Worm (Caenorhabditis elegans) whole organism, young adult: Measurements from ENCODE around the gene T26G10.4.
"Not testable (repeated sequence)": the region's sequence is repeated elsewhere in the genome, so short reads cannot be mapped to it uniquely, and the experiment has no call there.

ENCODE experiments used
- B0035.1 ChIP-seq: sonication (generic microtip); optimal IDR thresholded peaks from 2 replicates; lab custom pipeline; 2016; ENCODE audit warnings: missing genetic modification characterization, mild to moderate bottlenecking, missing compliant biosample characterization, missing genotype, missing genetic modification reagents
- B0261.1 ChIP-seq: sonication (generic microtip); optimal IDR thresholded peaks from 2 replicates; lab custom pipeline; 2016; ENCODE audit warnings: mild to moderate bottlenecking, missing genetic modification characterization, moderate library complexity, missing compliant biosample characterization
- B0336.3 ChIP-seq: fragments of 200-800 bp; sonication (Bioruptor generic); IDR thresholded peaks from 2 replicates; pipeline ENCODE4 v1.3.6; 2022; ENCODE audit warnings: missing genetic modification characterization, missing compliant biosample characterization
- D2030.7 ChIP-seq: fragments of 200-800 bp; sonication (Bioruptor generic); IDR thresholded peaks from 2 replicates; pipeline ENCODE4 v1.3.6; 2022; ENCODE audit warnings: missing genetic modification reagents, missing genetic modification characterization, missing compliant biosample characterization
- F10E7.11 ChIP-seq: sonication (generic microtip); optimal IDR thresholded peaks from 2 replicates; lab custom pipeline; 2017; ENCODE audit warnings: mild to moderate bottlenecking, missing genetic modification characterization, moderate library complexity, missing compliant biosample characterization
- F52B5.7 ChIP-seq: sonication (generic microtip); optimal IDR thresholded peaks from 2 replicates; lab custom pipeline; 2016; ENCODE audit warnings: mild to moderate bottlenecking, missing genetic modification characterization, missing compliant biosample characterization
- K12H6.12 ChIP-seq: fragments of 200-800 bp; sonication (Bioruptor generic); optimal IDR thresholded peaks from 2 replicates; lab custom pipeline; 2018; ENCODE audit warnings: mild to moderate bottlenecking, missing genetic modification characterization, missing compliant biosample characterization
- Y53F4B.3 ChIP-seq: fragments of 200-800 bp; sonication (Bioruptor generic); IDR thresholded peaks from 2 replicates; pipeline ENCODE4 v1.3.6; 2022; ENCODE audit warnings: missing genetic modification reagents, missing genetic modification characterization, missing compliant biosample characterization
- Y67H2A.10 ChIP-seq: fragments of 200-800 bp; sonication (Bioruptor generic); conservative IDR thresholded peaks from 2 replicates; pipeline ENCODE4 v1.3.6; 2022; ENCODE audit warnings: missing genetic modification reagents, missing genetic modification characterization, missing compliant biosample characterization
- ZK185.1 ChIP-seq: sonication (generic microtip); optimal IDR thresholded peaks from 2 replicates; lab custom pipeline; 2016; ENCODE audit warnings: mild to moderate bottlenecking, missing genetic modification characterization, missing compliant biosample characterization; ENCODE audit not compliant: poor library complexity, severe bottlenecking
- athp-1 ChIP-seq: sonication (generic microtip); optimal IDR thresholded peaks from 2 replicates; lab custom pipeline; 2017; ENCODE audit warnings: mild to moderate bottlenecking, missing genetic modification characterization, missing compliant biosample characterization
- attf-5 ChIP-seq: fragments of 200-800 bp; sonication (Bioruptor generic); optimal IDR thresholded peaks from 2 replicates; lab custom pipeline; 2018; ENCODE audit warnings: mild to moderate bottlenecking, missing genetic modification characterization, missing compliant biosample characterization
- ceh-27 ChIP-seq: fragments of 200-800 bp; sonication (Bioruptor generic); optimal IDR thresholded peaks from 2 replicates; lab custom pipeline; 2018; ENCODE audit warnings: mild to moderate bottlenecking, missing genetic modification characterization, moderate library complexity, missing compliant biosample characterization
- ceh-40 ChIP-seq: fragments of 200-800 bp; sonication (Bioruptor generic); IDR thresholded peaks from 2 replicates; pipeline ENCODE4 v1.3.6; 2022; ENCODE audit warnings: missing genetic modification characterization, missing compliant biosample characterization
- ceh-58 ChIP-seq: fragments of 200-800 bp; sonication (Bioruptor generic); IDR thresholded peaks from 2 replicates; pipeline ENCODE4 v1.3.6; 2022; ENCODE audit warnings: missing genetic modification characterization, missing compliant biosample characterization
- egrh-3 ChIP-seq: fragments of 200-800 bp; sonication (Bioruptor generic); IDR thresholded peaks from 2 replicates; pipeline ENCODE4 v1.3.6; 2022; ENCODE audit warnings: missing genetic modification reagents, missing genetic modification characterization, missing compliant biosample characterization
- fkh-3 ChIP-seq: sonication (generic microtip); optimal IDR thresholded peaks from 2 replicates; lab custom pipeline; 2016; ENCODE audit warnings: mild to moderate bottlenecking, missing genetic modification characterization, missing compliant biosample characterization
- him-1 ChIP-seq: sonication (generic microtip); optimal IDR thresholded peaks from 2 replicates; lab custom pipeline; 2016; ENCODE audit warnings: missing genotype, missing genetic modification reagents, missing genetic modification characterization, missing compliant biosample characterization
- hlh-12 ChIP-seq: sonication (generic microtip); optimal IDR thresholded peaks from 2 replicates; lab custom pipeline; 2016; ENCODE audit warnings: missing genetic modification characterization, missing compliant biosample characterization
- hmg-1.2 ChIP-seq: fragments of 200-800 bp; sonication (Bioruptor generic); IDR thresholded peaks from 2 replicates; pipeline ENCODE4 v1.3.6; 2022; ENCODE audit warnings: missing genetic modification reagents, missing genetic modification characterization, missing compliant biosample characterization
- hsf-1 ChIP-seq: fragments of 200-800 bp; sonication (Bioruptor generic); IDR thresholded peaks from 2 replicates; pipeline ENCODE4 v1.3.6; 2022; ENCODE audit warnings: missing genetic modification reagents, missing genetic modification characterization, missing compliant biosample characterization
- lag-1 ChIP-seq: fragments of 200-800 bp; sonication (Bioruptor generic); IDR thresholded peaks from 2 replicates; pipeline ENCODE4 v1.3.6; 2022; ENCODE audit warnings: missing genetic modification reagents, missing genetic modification characterization, missing compliant biosample characterization
- let-607 ChIP-seq, 2 experiments: fragments of 200-800 bp in 1 of 2; sonication (Bioruptor generic) in 1 of 2; sonication (generic microtip) in 1 of 2; optimal IDR thresholded peaks; 2 replicates each; lab custom pipeline; 2016 to 2018; ENCODE audit warnings: mild to moderate bottlenecking in 2 of 2, missing compliant biosample characterization in 2 of 2, missing genetic modification characterization in 2 of 2, moderate library complexity in 2 of 2, missing genotype in 1 of 2
- lin-40 ChIP-seq: sonication (generic microtip); optimal IDR thresholded peaks from 2 replicates; lab custom pipeline; 2016; ENCODE audit warnings: missing genetic modification characterization, mild to moderate bottlenecking, missing compliant biosample characterization, missing genotype, missing genetic modification reagents
- lir-1 ChIP-seq: fragments of 200-800 bp; sonication (Bioruptor generic); conservative IDR thresholded peaks from 2 replicates; pipeline ENCODE4 v1.3.6; 2022; ENCODE audit warnings: missing genetic modification reagents, missing genetic modification characterization, missing compliant biosample characterization
- lsy-27 ChIP-seq: sonication (generic microtip); optimal IDR thresholded peaks from 2 replicates; lab custom pipeline; 2017; ENCODE audit warnings: missing genetic modification characterization, mild to moderate bottlenecking, missing compliant biosample characterization, antibody characterized with exemption, missing genotype, borderline replicate concordance; ENCODE audit not compliant: insufficient read depth
- mes-4 ChIP-seq: sonication (generic microtip); optimal IDR thresholded peaks from 2 replicates; lab custom pipeline; 2016; ENCODE audit warnings: missing genotype, missing genetic modification characterization, missing compliant biosample characterization
- nfya-2 ChIP-seq: fragments of 200-800 bp; sonication (Bioruptor generic); IDR thresholded peaks from 2 replicates; pipeline ENCODE4 v1.3.6; 2022; ENCODE audit warnings: missing genetic modification reagents, missing genetic modification characterization, missing compliant biosample characterization
- nhr-120 ChIP-seq: fragments of 200-800 bp; sonication (Bioruptor generic); IDR thresholded peaks from 2 replicates; pipeline ENCODE4 v1.3.6; 2022; ENCODE audit warnings: missing genetic modification characterization, missing compliant biosample characterization
- nhr-179 ChIP-seq: sonication (generic microtip); optimal IDR thresholded peaks from 2 replicates; lab custom pipeline; 2016; ENCODE audit warnings: mild to moderate bottlenecking, missing genetic modification characterization, missing compliant biosample characterization
- pbrm-1 ChIP-seq: fragments of 200-800 bp; sonication (Bioruptor generic); IDR thresholded peaks from 2 replicates; pipeline ENCODE4 v1.3.6; 2022; ENCODE audit warnings: missing genetic modification reagents, missing genetic modification characterization, missing compliant biosample characterization
- snpc-4 ChIP-seq, 5 experiments: fragments of 150-350 bp in 1 of 5; sonication (generic microtip) in 4 of 5; optimal IDR thresholded peaks; 2 replicates each; lab custom pipeline; 2014 to 2018; ENCODE audit warnings: missing genetic modification characterization in 5 of 5, missing biosample characterization in 3 of 5, antibody characterized with exemption in 2 of 5, mild to moderate bottlenecking in 2 of 5, missing compliant biosample characterization in 2 of 5, missing genotype in 2 of 5, moderate library complexity in 2 of 5, missing genetic modification reagents in 1 of 5
- tbx-9 ChIP-seq: sonication (generic microtip); optimal IDR thresholded peaks from 2 replicates; lab custom pipeline; 2016; ENCODE audit warnings: borderline replicate concordance, missing genetic modification characterization, inconsistent platforms, missing compliant biosample characterization
- zfh-2 ChIP-seq: fragments of 200-800 bp; sonication (Bioruptor generic); conservative IDR thresholded peaks from 2 replicates; pipeline ENCODE4 v1.3.6; 2022; ENCODE audit warnings: missing genetic modification reagents, missing genetic modification characterization, missing compliant biosample characterization
- ztf-3 ChIP-seq: fragments of 200-800 bp; sonication (Bioruptor generic); optimal IDR thresholded peaks from 2 replicates; lab custom pipeline; 2018; ENCODE audit warnings: mild to moderate bottlenecking, missing genetic modification characterization, missing compliant biosample characterization

T26G10.4 gene

DNA sequence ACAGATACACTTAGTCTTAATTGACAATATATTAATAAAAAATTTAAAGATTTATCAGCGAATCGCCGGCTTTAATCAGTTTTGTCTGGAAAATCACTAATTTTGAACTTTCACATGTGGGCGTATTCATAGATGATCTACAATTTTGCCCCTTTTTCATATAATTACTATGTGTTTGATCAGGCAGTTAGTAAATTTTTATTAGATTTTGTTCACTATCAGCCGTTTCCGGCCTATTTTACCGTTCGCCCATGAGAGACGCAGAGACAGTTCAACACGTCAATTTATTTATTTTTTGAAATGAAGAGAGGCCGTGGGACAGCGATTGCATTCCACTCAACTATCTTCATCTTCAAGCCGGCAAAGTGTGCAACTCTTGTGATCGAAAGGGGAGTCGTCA lies at the start of gene T26G10.4:
Gene T26G10.4 (plus strand): TSS at position 301 of the 400 bp plus-strand sequence.
- TF ChIP-seq ceh-58 (GFP tag; lab: Robert Waterston, UW); B0261.1; fkh-3: not testable (repeated sequence)
- TF ChIP-seq, all 124 proteins: peak for 0; not testable (repeated sequence) for 124

- no peak for TF ChIP-seq let-607 (tag; optimal IDR thresholded peaks at IDR 0.05; lab: Kevin White, UChicago)
- TF ChIP-seq D2030.7 = no peak
- TF ChIP-seq ZK185.1 (tag; lab: Kevin White, UChicago) = no peak
- TF ChIP-seq ztf-3 = no peak
- TF ChIP-seq Y53F4B.3 (GFP tag; lab: Robert Waterston, UW) = no peak
- no peak for TF ChIP-seq mes-4
- TF ChIP-seq lir-1 (GFP tag; lab: Robert Waterston, UW) = no peak
- TF ChIP-seq lag-1 = no peak
Observed at ce11 chrIII:9373779-9374178, 46.6 kb upstream of the T26G10.4 start.

ce11 chrIII:9376701-9377100 lies 43.6 kb upstream of the T26G10.4 start:
- TF ChIP-seq hsf-1 (GFP tag; lab: Robert Waterston, UW) = no peak
- TF ChIP-seq tbx-9 (tag; lab: Kevin White, UChicago) = no peak
- TF ChIP-seq K12H6.12 (tag; lab: Kevin White, UChicago) = no peak
- no peak for TF ChIP-seq zfh-2 (GFP tag; lab: Robert Waterston, UW)
- TF ChIP-seq pbrm-1 (GFP tag; lab: Robert Waterston, UW) = no peak
- TF ChIP-seq B0336.3 (GFP tag; lab: Robert Waterston, UW) = no peak
- TF ChIP-seq Y67H2A.10 (GFP tag; lab: Robert Waterston, UW) = no peak
- no peak for TF ChIP-seq nfya-2
- TF ChIP-seq ceh-40 (GFP tag; lab: Robert Waterston, UW) = no peak
- no peak for TF ChIP-seq F10E7.11 (tag; lab: Kevin White, UChicago)
- TF ChIP-seq snpc-4 (GFP tag; optimal IDR thresholded peaks at IDR 0.05; lab: Kevin White, UChicago) = no peak
- TF ChIP-seq snpc-4 (tag; optimal IDR thresholded peaks at IDR 0.05; lab: Kevin White, UChicago) = no peak
- TF ChIP-seq F52B5.7 (tag; lab: Kevin White, UChicago) = no peak

ce11 chrIII:9383496-9383895 lies 36.8 kb upstream of the T26G10.4 start, which contains the start of gene tkr-1:
Gene tkr-1, plus strand, starts transcription at chrIII:9383796.
- no peak for TF ChIP-seq athp-1 (tag; lab: Kevin White, UChicago)
- TF ChIP-seq him-1 = no peak
- TF ChIP-seq hlh-12 (tag; lab: Kevin White, UChicago) = no peak
- TF ChIP-seq hmg-1.2 (GFP tag; lab: Robert Waterston, UW) = no peak
- TF ChIP-seq attf-5 (GFP tag; lab: Kevin White, UChicago) = no peak
- TF ChIP-seq lin-40 (tag; lab: Kevin White, UChicago) = no peak
- no peak for TF ChIP-seq hsf-1 (GFP tag; lab: Robert Waterston, UW)
- TF ChIP-seq ceh-27 (GFP tag; lab: Kevin White, UChicago) = no peak
- no peak for TF ChIP-seq egrh-3 (GFP tag; lab: Robert Waterston, UW)
- TF ChIP-seq nhr-120 (GFP tag; lab: Robert Waterston, UW) = no peak
- no peak for TF ChIP-seq B0035.1
- no peak for TF ChIP-seq lsy-27 (tag; lab: Kevin White, UChicago)
- TF ChIP-seq let-607 (tag; optimal IDR thresholded peaks at IDR 0.05; lab: Kevin White, UChicago) = no peak
- TF ChIP-seq nhr-179 (tag; lab: Kevin White, UChicago) = no peak
